Fruit fly (Drosophila melanogaster): ENCODE data around the gene Inx3.

Inx3 gene

DNA sequence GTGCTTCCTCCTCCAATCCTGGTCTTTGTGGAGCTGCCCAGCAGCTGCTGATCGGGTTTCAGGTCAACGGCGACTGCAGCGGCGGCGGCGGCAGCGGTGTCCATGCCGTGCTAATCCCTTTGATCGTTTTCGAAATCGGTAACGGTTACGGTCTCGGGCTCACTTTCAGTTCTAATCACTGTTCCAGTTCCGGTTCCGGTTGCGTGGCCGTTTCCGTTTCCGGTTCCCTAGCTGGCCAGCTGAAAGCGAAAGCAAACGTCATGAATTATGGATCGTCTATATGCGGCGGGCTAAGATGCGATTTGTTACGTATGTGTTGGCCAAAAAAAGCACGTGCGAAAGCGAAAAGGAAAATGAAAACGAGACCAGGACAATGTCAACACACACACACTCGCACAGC, 27.5 kb upstream of the Inx3 start:
- TF ChIP-seq CG5204 (GFP tag; optimal IDR thresholded peaks at IDR 0.05) (no peak), Hr96 (GFP tag; optimal IDR thresholded peaks at IDR 0.05) (no peak), Crg-1 (GFP tag; optimal IDR thresholded peaks at IDR 0.05) (no peak)

DNA sequence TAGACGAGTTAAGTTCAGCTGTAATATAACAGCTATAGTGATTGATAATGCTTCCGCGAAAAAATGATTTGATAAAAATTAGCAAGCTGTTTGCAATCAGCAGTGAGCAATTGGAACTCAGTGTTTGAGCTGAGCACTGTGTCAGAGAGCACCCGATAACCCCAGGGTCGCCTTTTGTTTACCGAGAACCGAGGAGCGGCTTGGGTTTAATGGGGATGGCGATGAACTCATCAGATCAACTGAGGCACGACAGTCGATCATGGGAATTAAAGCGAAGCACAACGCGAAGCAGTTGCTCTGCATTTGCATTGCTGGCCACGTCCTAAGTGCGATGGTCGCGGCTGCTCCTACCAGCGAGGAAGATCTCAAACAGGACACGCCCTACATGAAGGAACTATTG, 24.1 kb upstream of the Inx3 start, which contains the start of gene Nepl21:
TSS of gene Nepl21 (plus strand) at position 260 of the 400 bp plus-strand sequence.
- no peak for TF ChIP-seq Mnt (GFP tag; optimal IDR thresholded peaks at IDR 0.05)

DNA sequence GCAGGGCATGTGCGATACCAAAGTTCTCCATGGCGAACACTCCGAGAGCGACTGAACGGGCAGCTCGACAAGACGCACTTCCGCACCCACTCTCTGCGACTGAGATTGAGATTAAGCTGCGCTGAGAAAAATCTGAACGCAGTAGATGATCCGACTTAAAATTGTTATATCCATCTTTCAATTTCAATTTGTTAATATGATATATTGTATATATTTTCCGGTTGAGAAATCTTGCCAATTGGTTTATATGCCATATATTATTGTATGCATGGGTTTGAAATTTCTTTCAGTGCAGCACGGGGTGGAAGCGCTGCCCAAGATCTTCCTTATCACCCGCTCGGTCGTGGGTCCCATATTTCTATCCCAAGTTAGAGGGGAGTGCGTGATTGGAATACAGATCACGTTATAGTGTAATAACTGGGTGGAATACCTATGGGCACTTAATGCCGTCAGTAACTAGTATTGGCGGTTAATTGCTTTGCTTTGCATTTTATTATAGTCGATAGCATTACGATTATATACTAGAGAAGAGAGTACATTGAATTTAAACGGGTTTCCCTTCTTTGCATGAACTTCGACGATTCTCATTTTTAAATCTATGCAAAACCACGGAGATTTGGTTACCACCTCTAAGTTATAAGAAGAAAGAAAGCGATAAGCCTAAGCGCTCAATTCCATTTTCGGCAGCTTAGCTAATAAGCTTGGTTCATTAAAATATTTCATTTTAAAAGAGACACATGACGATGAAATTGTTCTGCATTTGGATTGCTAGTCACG, 21.0 kb upstream of the Inx3 start, which contains the start of the genes Nepl19 and Nepl20:
TSS of gene Nepl19 (minus strand) at position 57 of the 777 bp plus-strand sequence.
TSS of gene Nepl20 (plus strand) at position 727 of the 777 bp plus-strand sequence.
- TF ChIP-seq cnc (optimal IDR thresholded peaks at IDR 0.05) (no peak), Clk (GFP tag; optimal IDR thresholded peaks at IDR 0.05) (peak; percentile 85), kay (GFP tag; ENCODE audit: borderline replicate concordance) (no peak), CG11617 (GFP tag; optimal IDR thresholded peaks at IDR 0.05) (peak; percentile 80), CG14711 (tag; optimal IDR thresholded peaks at IDR 0.05) (peak; percentile 79), ovo (GFP tag; optimal IDR thresholded peaks at IDR 0.05) (no peak), tj (GFP tag; optimal IDR thresholded peaks at IDR 0.05) (peak; percentile 68), CG33017 (tag; optimal IDR thresholded peaks at IDR 0.05) (peak; percentile 92), toe (GFP tag; optimal IDR thresholded peaks at IDR 0.05) (peak; percentile 70), CG1620 (GFP tag; optimal IDR thresholded peaks at IDR 0.05) (peak; percentile 20), CG7045 (GFP tag; optimal IDR thresholded peaks at IDR 0.05) (peak; percentile 83), bab1 (GFP tag; optimal IDR thresholded peaks at IDR 0.05) (no peak), CG5204 (GFP tag; optimal IDR thresholded peaks at IDR 0.05) (peak; percentile 76), cic (GFP tag; optimal IDR thresholded peaks at IDR 0.05) (peak; percentile 74), Crg-1 (GFP tag; optimal IDR thresholded peaks at IDR 0.05) (peak; percentile 58), CG12768 (GFP tag; optimal IDR thresholded peaks at IDR 0.05) (peak; percentile 95), Hr96 (GFP tag; optimal IDR thresholded peaks at IDR 0.05) (peak; percentile 61), pad (GFP tag; optimal IDR thresholded peaks at IDR 0.05) (peak; percentile 65), Mnt (GFP tag; optimal IDR thresholded peaks at IDR 0.05) (peak; percentile 58), CG7101 (tag; optimal IDR thresholded peaks at IDR 0.05) (peak; percentile 85)

DNA sequence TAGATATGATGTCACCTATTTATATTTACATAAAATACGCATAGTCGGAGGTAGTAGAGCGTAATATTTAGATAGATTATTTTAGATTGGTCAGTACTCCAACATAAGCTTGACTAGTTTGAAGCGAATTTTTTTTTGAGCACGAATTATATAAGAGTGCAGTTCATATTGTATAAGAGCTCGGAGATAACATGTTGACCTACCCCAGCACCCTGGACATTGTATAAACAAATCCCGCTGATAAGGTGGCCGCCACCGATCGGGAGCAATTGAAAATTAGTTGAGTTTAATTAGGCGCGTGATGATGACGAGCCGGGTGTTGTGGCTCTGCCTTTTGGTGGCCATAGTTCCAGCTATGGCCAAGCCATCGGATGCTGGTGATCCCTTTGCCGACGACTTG, 16.0 kb upstream of the Inx3 start, which contains the start of gene Nepl18:
TSS of gene Nepl18 (plus strand) at position 277 of the 400 bp plus-strand sequence.
- TF ChIP-seq cnc (optimal IDR thresholded peaks at IDR 0.05) (no peak), CG7045 (GFP tag; optimal IDR thresholded peaks at IDR 0.05) (no peak), ovo (GFP tag; optimal IDR thresholded peaks at IDR 0.05) (no peak), pad (GFP tag; optimal IDR thresholded peaks at IDR 0.05) (no peak), kay (GFP tag; ENCODE audit: borderline replicate concordance) (no peak), CG11617 (GFP tag; optimal IDR thresholded peaks at IDR 0.05) (no peak), CG12768 (GFP tag; optimal IDR thresholded peaks at IDR 0.05) (no peak)

DNA sequence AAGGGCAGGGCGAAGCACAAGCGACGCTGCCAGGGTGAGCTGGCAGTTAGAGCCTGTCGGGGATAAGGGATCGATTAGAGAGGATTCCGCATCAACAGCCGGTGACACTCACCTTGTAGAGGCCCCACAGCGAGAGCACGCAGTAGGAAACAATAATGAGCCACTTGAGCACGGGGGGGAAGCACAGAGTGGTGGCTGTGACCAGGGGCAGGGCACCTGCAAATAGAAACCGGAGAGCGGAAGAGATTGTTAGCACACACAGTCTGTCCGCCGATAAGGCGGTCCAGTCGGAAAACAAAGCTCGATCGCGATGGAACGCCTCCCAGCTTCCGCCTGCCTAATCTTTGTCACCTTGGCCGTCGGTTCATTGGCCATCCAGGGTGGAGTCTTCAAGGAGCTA, 13.3 kb upstream of the Inx3 start, which contains the start of gene Nepl17:
TSS of gene Nepl17 (plus strand) at position 301 of the 400 bp plus-strand sequence.
- TF ChIP-seq cic (GFP tag; optimal IDR thresholded peaks at IDR 0.05) (no peak), ovo (GFP tag; optimal IDR thresholded peaks at IDR 0.05) (no peak), CG1620 (GFP tag; optimal IDR thresholded peaks at IDR 0.05) (no peak), CG33017 (tag; optimal IDR thresholded peaks at IDR 0.05) (no peak), Clk (GFP tag; optimal IDR thresholded peaks at IDR 0.05) (no peak), Crg-1 (GFP tag; optimal IDR thresholded peaks at IDR 0.05) (no peak), Mnt (GFP tag; optimal IDR thresholded peaks at IDR 0.05) (no peak), Hr96 (GFP tag; optimal IDR thresholded peaks at IDR 0.05) (no peak), cnc (optimal IDR thresholded peaks at IDR 0.05) (no peak), pad (GFP tag; optimal IDR thresholded peaks at IDR 0.05) (no peak), bab1 (GFP tag; optimal IDR thresholded peaks at IDR 0.05) (no peak), CG14711 (tag; optimal IDR thresholded peaks at IDR 0.05) (no peak), toe (GFP tag; optimal IDR thresholded peaks at IDR 0.05) (no peak), tj (GFP tag; optimal IDR thresholded peaks at IDR 0.05) (no peak), CG5204 (GFP tag; optimal IDR thresholded peaks at IDR 0.05) (no peak), CG12768 (GFP tag; optimal IDR thresholded peaks at IDR 0.05) (no peak)

DNA sequence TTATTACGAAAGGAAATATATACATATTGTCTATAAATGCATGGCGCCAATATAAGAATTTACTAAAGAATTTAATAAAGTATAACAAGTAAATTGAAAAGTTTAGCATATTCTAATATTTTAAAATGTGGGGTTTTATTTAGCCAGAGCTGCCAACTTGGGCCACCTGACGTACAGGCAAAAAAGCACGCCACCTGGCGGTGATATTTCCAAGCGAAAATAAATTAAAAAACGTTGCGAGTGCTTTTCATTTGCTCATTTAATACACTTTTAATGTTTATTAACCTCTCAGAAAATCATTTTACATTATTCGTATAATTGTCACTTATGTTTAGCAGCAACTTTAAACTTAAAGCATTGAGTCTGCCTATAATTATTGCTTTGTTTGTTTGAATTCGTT, 11.1 kb upstream of the Inx3 start:
- TF ChIP-seq pad (GFP tag; optimal IDR thresholded peaks at IDR 0.05) (no peak), CG33017 (tag; optimal IDR thresholded peaks at IDR 0.05) (no peak), cnc (optimal IDR thresholded peaks at IDR 0.05) (no peak), kay (GFP tag; ENCODE audit: borderline replicate concordance) (peak; percentile 56), CG7045 (GFP tag; optimal IDR thresholded peaks at IDR 0.05) (no peak), cic (GFP tag; optimal IDR thresholded peaks at IDR 0.05) (no peak)
